Fruit fly (Drosophila melanogaster) whole organism, embryonic: ENCODE data around the gene CG14020.

Experiments used
- Bteb2 ChIP-seq: fragments of 200-800 bp; sonication (Bioruptor generic); optimal IDR thresholded peaks from 2 replicates; lab custom pipeline; 2016; ENCODE audit warnings: missing biosample characterization, missing genetic modification characterization
- CG10979 ChIP-seq: fragments of 200-800 bp; sonication (Bioruptor generic); optimal IDR thresholded peaks from 2 replicates; lab custom pipeline; 2018; ENCODE audit warnings: missing biosample characterization, mild to moderate bottlenecking, missing genetic modification characterization, moderate library complexity
- CG11695 ChIP-seq: fragments of 200-800 bp; sonication (Bioruptor generic); IDR thresholded peaks from 3 replicates; pipeline ENCODE4 v1.3.6; 2022; ENCODE audit warnings: missing biosample characterization, missing genetic modification characterization
- CG12391 ChIP-seq: fragments of 200-800 bp; sonication (Bioruptor generic); optimal IDR thresholded peaks from 3 replicates; lab custom pipeline; 2018; ENCODE audit warnings: missing biosample characterization, mild to moderate bottlenecking, missing genetic modification characterization, moderate library complexity
- CG30403 ChIP-seq: fragments of 200-800 bp; sonication (Bioruptor generic); optimal IDR thresholded peaks from 3 replicates; lab custom pipeline; 2016; ENCODE audit warnings: missing biosample characterization, missing genetic modification characterization
- CG31224 ChIP-seq: fragments of 200-800 bp; sonication (Bioruptor generic); IDR thresholded peaks from 2 replicates; pipeline ENCODE4 v1.3.6; 2022; ENCODE audit warnings: missing biosample characterization, missing genetic modification characterization
- CG3726 ChIP-seq: fragments of 200-800 bp; sonication (Bioruptor generic); IDR thresholded peaks from 3 replicates; pipeline ENCODE4, ENCODE4 v1.3.6; 2022; ENCODE audit warnings: missing biosample characterization, missing genetic modification characterization
- CG4854 ChIP-seq: fragments of 200-800 bp; sonication (Bioruptor generic); optimal IDR thresholded peaks from 2 replicates; lab custom pipeline; 2016; ENCODE audit warnings: missing biosample characterization, missing genetic modification characterization, inconsistent platforms
- CG7928 ChIP-seq: fragments of 200-800 bp; sonication (Bioruptor generic); optimal IDR thresholded peaks from 2 replicates; lab custom pipeline; 2017; ENCODE audit warnings: missing biosample characterization, mild to moderate bottlenecking, missing genetic modification characterization
- CG8290 ChIP-seq, 3 experiments: fragments of 200-800 bp; sonication (Bioruptor generic); optimal IDR thresholded peaks; 2 replicates each; lab custom pipeline; 2016 to 2019; ENCODE audit warnings: missing biosample characterization in 3 of 3, missing genetic modification characterization in 3 of 3, mild to moderate bottlenecking in 2 of 3, moderate library complexity in 1 of 3
- CTCF ChIP-seq: fragments of 200-800 bp; sonication (Bioruptor generic); optimal IDR thresholded peaks from 2 replicates; lab custom pipeline; 2017; ENCODE audit warnings: missing biosample characterization, mild to moderate bottlenecking, missing genetic modification characterization, moderate library complexity
- D19A ChIP-seq: fragments of 200-800 bp; optimal IDR thresholded peaks from 3 replicates; lab custom pipeline; 2019; ENCODE audit warnings: missing biosample characterization, mild to moderate bottlenecking, missing genetic modification characterization, moderate library complexity
- Doc2 ChIP-seq: fragments of 200-800 bp; sonication (Bioruptor generic); IDR thresholded peaks from 2 replicates; pipeline ENCODE4 v1.3.6; 2022; ENCODE audit warnings: missing biosample characterization, missing genetic modification characterization
- Dp ChIP-seq: fragments of 200-800 bp; sonication (Bioruptor generic); optimal IDR thresholded peaks from 2 replicates; lab custom pipeline; 2018; ENCODE audit warnings: missing biosample characterization, mild to moderate bottlenecking, missing genetic modification characterization, moderate library complexity
- HLH4C ChIP-seq: fragments of 200-800 bp; sonication (Bioruptor generic); IDR thresholded peaks from 3 replicates; pipeline ENCODE4 v1.3.6; 2022; ENCODE audit warnings: missing biosample characterization, missing genetic modification characterization; ENCODE audit not compliant: partially characterized antibody
- Hey ChIP-seq: fragments of 200-800 bp; sonication (Bioruptor generic); optimal IDR thresholded peaks from 3 replicates; lab custom pipeline; 2018; ENCODE audit warnings: missing biosample characterization, mild to moderate bottlenecking, missing genetic modification characterization
- Nf-YB ChIP-seq: fragments of 200-800 bp; sonication (Bioruptor generic); optimal IDR thresholded peaks from 3 replicates; lab custom pipeline; 2019; ENCODE audit warnings: missing biosample characterization, mild to moderate bottlenecking, missing genetic modification characterization, moderate library complexity
- Nf-YC ChIP-seq: fragments of 200-800 bp; optimal IDR thresholded peaks from 3 replicates; lab custom pipeline; 2019; ENCODE audit warnings: missing biosample characterization, mild to moderate bottlenecking, missing genetic modification characterization, moderate library complexity
- Oli ChIP-seq: fragments of 200-800 bp; sonication (Bioruptor generic); optimal IDR thresholded peaks from 2 replicates; lab custom pipeline; 2018; ENCODE audit warnings: missing biosample characterization, mild to moderate bottlenecking, missing genetic modification characterization, moderate library complexity
- Ptx1 ChIP-seq: fragments of 200-800 bp; sonication (Bioruptor generic); IDR thresholded peaks from 2 replicates; pipeline ENCODE4 v1.3.6; 2022; ENCODE audit warnings: missing biosample characterization, missing genetic modification characterization
- Six4 ChIP-seq: fragments of 200-800 bp; sonication (Bioruptor generic); optimal IDR thresholded peaks from 2 replicates; lab custom pipeline; 2016; ENCODE audit warnings: missing biosample characterization, missing genetic modification characterization
- Xbp1 ChIP-seq: fragments of 200-800 bp; sonication (Bioruptor generic); optimal IDR thresholded peaks from 3 replicates; lab custom pipeline; 2016; ENCODE audit warnings: missing biosample characterization, mild to moderate bottlenecking, missing genetic modification characterization
- abd-A ChIP-seq: fragments of 200-800 bp; sonication (Bioruptor generic); optimal IDR thresholded peaks from 3 replicates; lab custom pipeline; 2019; ENCODE audit warnings: missing biosample characterization, mild to moderate bottlenecking, missing genetic modification characterization, moderate library complexity
- crol ChIP-seq: fragments of 200-800 bp; sonication (Bioruptor generic); IDR thresholded peaks from 2 replicates; pipeline ENCODE4 v1.3.6; 2022; ENCODE audit warnings: missing biosample characterization, missing genetic modification characterization
- esg ChIP-seq: fragments of 200-800 bp; sonication (Bioruptor generic); conservative IDR thresholded peaks from 2 replicates; pipeline ENCODE4 v1.3.6; 2022; ENCODE audit warnings: missing biosample characterization, missing genetic modification characterization
- ewg ChIP-seq: fragments of 200-800 bp; sonication (Bioruptor generic); optimal IDR thresholded peaks from 3 replicates; lab custom pipeline; 2017; ENCODE audit warnings: mild to moderate bottlenecking, missing biosample characterization, missing genetic modification reagents, missing genetic modification characterization
- gem ChIP-seq: fragments of 200-800 bp; sonication (Bioruptor generic); optimal IDR thresholded peaks from 2 replicates; lab custom pipeline; 2019; ENCODE audit warnings: missing biosample characterization, mild to moderate bottlenecking, missing genetic modification characterization, moderate library complexity
- gsb-n ChIP-seq: fragments of 200-800 bp; sonication (Bioruptor generic); optimal IDR thresholded peaks from 3 replicates; lab custom pipeline; 2018; ENCODE audit warnings: missing biosample characterization, mild to moderate bottlenecking, missing genetic modification characterization
- gt ChIP-seq: fragments of 200-800 bp; sonication (Bioruptor generic); IDR thresholded peaks from 2 replicates; pipeline ENCODE4 v1.3.6; 2022; ENCODE audit warnings: missing biosample characterization, missing genetic modification characterization
- ham ChIP-seq: fragments of 200-800 bp; sonication (Bioruptor generic); IDR thresholded peaks from 2 replicates; pipeline ENCODE4 v1.3.6; 2022; ENCODE audit warnings: missing biosample characterization, missing genetic modification characterization
- lola ChIP-seq, 3 experiments: fragments of >200 bp in 2 of 3; fragments of 200-800 bp in 1 of 3; sonication (Bioruptor generic) in 1 of 3; optimal IDR thresholded peaks; 2 replicates each; lab custom pipeline; 2017 to 2019; ENCODE audit warnings: missing biosample characterization in 3 of 3, missing genetic modification characterization in 3 of 3, mild to moderate bottlenecking in 1 of 3, moderate library complexity in 1 of 3
- peb ChIP-seq: fragments of 200-800 bp; sonication (Bioruptor generic); IDR thresholded peaks from 2 replicates; pipeline ENCODE4 v1.3.6; 2022; ENCODE audit warnings: missing biosample characterization, missing genetic modification characterization
- pita ChIP-seq: fragments of 200-800 bp; sonication (Bioruptor generic); optimal IDR thresholded peaks from 2 replicates; lab custom pipeline; 2017; ENCODE audit warnings: missing biosample characterization, mild to moderate bottlenecking, missing genetic modification characterization
- salm ChIP-seq: fragments of 200-800 bp; sonication (Bioruptor generic); optimal IDR thresholded peaks from 2 replicates; lab custom pipeline; 2018; ENCODE audit warnings: missing biosample characterization, mild to moderate bottlenecking, missing genetic modification characterization
- sc ChIP-seq, 3 experiments: fragments of >200 bp in 2 of 3; fragments of 200-800 bp in 1 of 3; sonication (Bioruptor generic) in 1 of 3; optimal IDR thresholded peaks; 2 replicates in 2 of 3; 3 replicates in 1 of 3; lab custom pipeline; 2017; ENCODE audit warnings: mild to moderate bottlenecking in 1 of 3, missing biosample characterization in 1 of 3, missing genetic modification characterization in 1 of 3, missing genetic modification reagents in 1 of 3
- sens ChIP-seq: fragments of 200-800 bp; sonication (Bioruptor generic); peaks from one replicate; lab custom pipeline; 2016; ENCODE audit warnings: missing biosample characterization, missing genetic modification characterization
- sisA ChIP-seq: fragments of 200-800 bp; sonication (Bioruptor generic); IDR thresholded peaks from 2 replicates; pipeline ENCODE4 v1.3.6; 2022; ENCODE audit warnings: missing biosample characterization, missing genetic modification characterization
- tx ChIP-seq: fragments of 200-800 bp; sonication (Bioruptor generic); optimal IDR thresholded peaks from 2 replicates; lab custom pipeline; 2016; ENCODE audit warnings: missing biosample characterization, missing genetic modification characterization
- unc-4 ChIP-seq: fragments of 200-800 bp; sonication (Bioruptor generic); IDR thresholded peaks from 2 replicates; pipeline ENCODE4 v1.3.6; 2022; ENCODE audit warnings: missing biosample characterization, missing genetic modification characterization; ENCODE audit not compliant: partially characterized antibody
- z ChIP-seq: fragments of 200-800 bp; sonication (Bioruptor generic); IDR thresholded peaks from 3 replicates; pipeline ENCODE4 v1.3.6; 2022; ENCODE audit warnings: missing biosample characterization, missing genetic modification characterization

CG14020 gene

DNA sequence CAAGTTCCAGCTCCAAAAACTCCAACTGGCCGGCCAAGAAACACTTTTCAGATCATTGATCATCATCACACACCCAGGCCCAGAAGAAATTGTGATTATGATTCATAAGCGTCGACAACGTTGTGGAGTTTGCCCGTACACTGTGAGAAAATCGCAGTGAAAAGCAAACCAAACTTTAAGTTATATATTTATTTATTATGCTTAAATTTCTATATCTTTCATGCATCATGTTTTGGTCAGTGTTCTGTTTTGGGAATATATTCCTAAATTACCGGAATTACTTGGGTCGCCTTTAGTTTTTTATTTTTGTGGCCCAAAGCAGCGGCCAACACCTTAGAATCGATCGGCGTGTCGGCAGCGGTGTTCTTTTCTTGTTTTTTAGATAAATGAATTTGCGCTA is 12.4 kb upstream of the CG14020 start:
- peak; percentile 33 for TF ChIP-seq gem (tag; lab: Kevin White, UChicago)
- no peak for TF ChIP-seq ham (GFP tag; lab: Robert Waterston, UW)
- peak; percentile 11 for TF ChIP-seq Oli
- TF ChIP-seq CG12391 (tag; lab: Kevin White, UChicago) = peak; percentile 0

DNA sequence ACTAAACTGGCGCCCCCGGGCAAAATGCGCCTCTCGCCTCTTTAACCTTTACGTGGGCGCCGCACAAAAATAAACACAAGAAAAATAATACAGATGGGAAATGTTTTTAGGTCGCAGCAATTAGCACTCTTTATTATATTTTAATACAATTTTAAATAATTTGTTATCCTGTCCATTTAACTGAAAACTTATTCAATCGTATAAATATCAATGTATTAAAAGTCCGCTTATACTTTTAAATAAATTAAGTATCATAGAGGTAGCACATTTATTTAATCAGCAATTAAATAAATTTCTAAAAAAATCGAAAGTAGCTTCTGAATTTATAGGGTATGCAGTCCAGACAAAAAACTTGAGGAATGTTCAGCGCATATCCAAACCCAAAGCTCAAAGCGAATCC is 10.5 kb upstream of the CG14020 start:
- TF ChIP-seq CG3726 (GFP tag; lab: Robert Waterston, UW) = no peak
- no peak for TF ChIP-seq CG30403 (GFP tag; lab: Kevin White, UChicago)
- no peak for TF ChIP-seq gt
- TF ChIP-seq sc (optimal IDR thresholded peaks at IDR 0.05; lab: Kevin White, UChicago) = no peak
- no peak for TF ChIP-seq sc (GFP tag; optimal IDR thresholded peaks at IDR 0.05; lab: Kevin White, UChicago)
- no peak for TF ChIP-seq lola (GFP tag; optimal IDR thresholded peaks at IDR 0.05; lab: Kevin White, UChicago)
- TF ChIP-seq pita = no peak
- no peak for TF ChIP-seq Ptx1

DNA sequence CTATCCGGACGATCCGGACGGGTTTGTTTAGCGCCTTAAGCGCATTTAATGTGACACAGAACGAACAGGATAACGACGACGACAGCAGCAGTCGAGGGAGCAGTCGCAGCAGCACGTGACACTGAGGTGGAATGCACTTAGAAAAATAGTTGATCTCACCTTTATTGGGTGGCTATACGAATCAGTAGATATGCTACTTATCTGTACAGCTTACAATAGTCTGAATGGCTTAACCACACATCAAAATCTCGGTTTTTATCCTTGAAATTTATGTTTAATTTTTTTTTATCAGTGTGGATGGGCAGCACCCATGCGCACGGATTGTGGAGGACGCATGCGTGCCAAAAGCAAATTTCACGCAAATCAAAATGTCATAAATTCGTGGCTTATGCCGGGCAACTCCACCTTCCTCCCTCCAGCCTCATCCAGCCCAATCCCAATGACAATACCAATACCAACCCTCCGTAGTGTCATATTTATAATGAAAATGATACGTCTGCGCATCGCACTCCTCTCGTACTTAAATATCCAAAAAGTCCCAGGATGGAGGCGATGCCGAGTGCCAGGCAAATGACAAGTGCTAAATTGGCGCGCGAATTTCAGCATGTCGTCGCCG is 9.6 kb upstream of the CG14020 start:
- TF ChIP-seq gsb-n = peak; percentile 38
- TF ChIP-seq sisA (GFP tag; lab: Robert Waterston, UW) = 0 out of 2 replicates have a peak, but pooled peaks have one; percentile 20
- no peak for TF ChIP-seq peb (GFP tag; lab: Robert Waterston, UW)
- no peak for TF ChIP-seq D19A (tag; lab: Kevin White, UChicago)
- peak; percentile 60 for TF ChIP-seq Nf-YB
- no peak for TF ChIP-seq Bteb2 (GFP tag; lab: Kevin White, UChicago)
- TF ChIP-seq crol (GFP tag; lab: Robert Waterston, UW) = no peak
- 0 out of 2 replicates have a peak, but pooled peaks have one; percentile 12 for TF ChIP-seq Ptx1
- TF ChIP-seq sens (GFP tag; lab: Kevin White, UChicago) = peak; percentile 69
- no peak for TF ChIP-seq HLH4C (GFP tag; lab: Robert Waterston, UW)
- TF ChIP-seq CG7928 (GFP tag; lab: Kevin White, UChicago) = no peak
- no peak for TF ChIP-seq Dp (GFP tag; lab: Kevin White, UChicago)
- TF ChIP-seq CG4854 (GFP tag; lab: Kevin White, UChicago) = no peak
- no peak for TF ChIP-seq unc-4 (GFP tag; lab: Robert Waterston, UW)
- no peak for TF ChIP-seq tx (GFP tag; lab: Kevin White, UChicago)
- peak; percentile 30 for TF ChIP-seq ewg (GFP tag; lab: Kevin White, UChicago)
- TF ChIP-seq salm = no peak
- peak; percentile 59 for TF ChIP-seq Nf-YC (tag; lab: Kevin White, UChicago)

DNA sequence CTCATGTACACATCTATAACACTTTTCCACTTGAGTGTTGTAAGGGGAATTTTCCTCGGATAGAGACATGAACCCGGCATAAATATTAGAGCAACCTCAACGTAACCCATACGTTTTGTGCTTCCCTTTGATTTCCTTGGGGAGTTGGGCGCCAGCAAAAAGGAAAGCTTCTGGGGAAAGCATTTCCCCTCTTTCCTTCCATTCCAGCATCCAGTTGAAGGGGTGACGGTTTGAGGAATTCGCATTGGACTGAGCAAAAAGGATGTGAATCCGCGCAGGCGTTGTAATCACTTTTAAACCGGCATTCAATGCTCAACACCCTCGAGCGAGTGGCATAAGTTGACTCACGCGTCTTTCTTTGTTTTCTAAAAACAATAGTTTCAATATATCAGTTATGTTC is 2.6 kb upstream of the CG14020 start:
- TF ChIP-seq Nf-YC (tag; lab: Kevin White, UChicago) (peak; percentile 74), CTCF (GFP tag; lab: Kevin White, UChicago) (no peak), ewg (GFP tag; lab: Kevin White, UChicago) (peak; percentile 61), CG31224 (no peak), CG11695 (GFP tag; lab: Robert Waterston, UW) (no peak), z (peak; percentile 54; the same call in 1 of the 3 replicates), CG8290 (GFP tag; optimal IDR thresholded peaks at IDR 0.05; lab: Kevin White, UChicago) (no peak), CG8290 (tag; optimal IDR thresholded peaks at IDR 0.05; lab: Kevin White, UChicago) (no peak), Xbp1 (no peak), esg (GFP tag; lab: Robert Waterston, UW) (no peak), CG10979 (tag; lab: Kevin White, UChicago) (no peak), abd-A (tag; lab: Kevin White, UChicago) (peak; percentile 73), Hey (tag; lab: Kevin White, UChicago) (no peak), Doc2 (no peak), Nf-YB (peak; percentile 43), Six4 (GFP tag; lab: Kevin White, UChicago) (no peak)
